Fruit fly (Drosophila melanogaster): Measurements from ENCODE around the gene CG13008.
A peak's percentile ranks its signal among the peaks of the same experiment; 100 is the strongest.

Gene CG13008

dm6 chrX:16751579-16752156, 40.6 kb downstream of the CG13008 start, which contains the start of gene goe:
Gene goe, minus strand, starts transcription at chrX:16751910.
- TF ChIP-seq CG8301 (tag; optimal IDR thresholded peaks at IDR 0.05) (no peak), CG15710 (tag; optimal IDR thresholded peaks at IDR 0.05) (peak; percentile 27), CG17806 (tag; optimal IDR thresholded peaks at IDR 0.05) (no peak), fd96Ca (GFP tag; IDR thresholded peaks at IDR 0.05) (peak; percentile 31; the same call in 1 of the 3 replicates), CG14655 (GFP tag; optimal IDR thresholded peaks at IDR 0.05) (no peak), Snoo (tag; optimal IDR thresholded peaks at IDR 0.05) (peak; percentile 63), CG4496 (GFP tag; IDR thresholded peaks at IDR 0.05) (peak; percentile 80), Ets98B (GFP tag; IDR thresholded peaks at IDR 0.05) (peak; percentile 23; the same call in 1 of the 2 replicates), CG34367 (tag; optimal IDR thresholded peaks at IDR 0.05) (peak; percentile 39)

- TF ChIP-seq CG8159 (tag; optimal IDR thresholded peaks at IDR 0.05) (no peak), Pif1A (GFP tag; optimal IDR thresholded peaks at IDR 0.05) (no peak), gl (tag; optimal IDR thresholded peaks at IDR 0.05) (no peak), D1 (tag; optimal IDR thresholded peaks at IDR 0.05) (no peak), CG15710 (tag; optimal IDR thresholded peaks at IDR 0.05) (no peak), fd96Ca (GFP tag; IDR thresholded peaks at IDR 0.05) (no peak), CG9948 (tag; optimal IDR thresholded peaks at IDR 0.05) (no peak), Snoo (tag; optimal IDR thresholded peaks at IDR 0.05) (no peak), EcR (GFP tag; optimal IDR thresholded peaks at IDR 0.05) (no peak), Ets98B (GFP tag; IDR thresholded peaks at IDR 0.05) (no peak), CG13204 (GFP tag; optimal IDR thresholded peaks at IDR 0.05) (no peak), CG17806 (tag; optimal IDR thresholded peaks at IDR 0.05) (no peak), Pif1B (GFP tag; optimal IDR thresholded peaks at IDR 0.05) (no peak), CG34367 (tag; optimal IDR thresholded peaks at IDR 0.05) (no peak), CG12605 (GFP tag; IDR thresholded peaks at IDR 0.05) (no peak), CG8301 (tag; optimal IDR thresholded peaks at IDR 0.05) (no peak), CG4496 (GFP tag; IDR thresholded peaks at IDR 0.05) (no peak)
Measured at dm6 chrX:16753066-16753465, 42.0 kb downstream of the CG13008 start.

DNA sequence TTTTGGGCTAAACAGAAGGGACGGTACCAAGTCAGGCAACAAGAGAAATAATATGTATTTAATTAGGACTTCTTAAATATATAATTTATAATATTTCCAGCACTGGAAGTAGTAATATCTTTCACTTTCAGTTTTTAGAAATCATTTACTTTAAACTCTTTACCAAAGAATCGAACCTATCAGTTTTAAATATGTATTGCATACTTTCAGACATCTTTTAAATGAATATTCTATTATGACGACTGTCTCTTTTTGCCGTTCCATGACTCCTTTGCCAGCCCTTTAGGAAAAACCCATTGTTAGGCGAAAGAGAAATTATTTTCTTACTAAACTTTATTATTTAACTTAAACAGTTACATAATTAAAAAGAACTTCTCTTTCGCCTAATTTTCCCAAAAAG, 46.5 kb downstream of the CG13008 start:
- TF ChIP-seq CG15710 (tag; optimal IDR thresholded peaks at IDR 0.05) (no peak), CG9948 (tag; optimal IDR thresholded peaks at IDR 0.05) (no peak), EcR (GFP tag; optimal IDR thresholded peaks at IDR 0.05) (no peak), CG34367 (tag; optimal IDR thresholded peaks at IDR 0.05) (no peak), CG14655 (GFP tag; optimal IDR thresholded peaks at IDR 0.05) (no peak), Ets98B (GFP tag; IDR thresholded peaks at IDR 0.05) (no peak), Pif1A (GFP tag; optimal IDR thresholded peaks at IDR 0.05) (no peak), CG8159 (tag; optimal IDR thresholded peaks at IDR 0.05) (no peak), Pif1B (GFP tag; optimal IDR thresholded peaks at IDR 0.05) (no peak), CG4496 (GFP tag; IDR thresholded peaks at IDR 0.05) (no peak)

DNA sequence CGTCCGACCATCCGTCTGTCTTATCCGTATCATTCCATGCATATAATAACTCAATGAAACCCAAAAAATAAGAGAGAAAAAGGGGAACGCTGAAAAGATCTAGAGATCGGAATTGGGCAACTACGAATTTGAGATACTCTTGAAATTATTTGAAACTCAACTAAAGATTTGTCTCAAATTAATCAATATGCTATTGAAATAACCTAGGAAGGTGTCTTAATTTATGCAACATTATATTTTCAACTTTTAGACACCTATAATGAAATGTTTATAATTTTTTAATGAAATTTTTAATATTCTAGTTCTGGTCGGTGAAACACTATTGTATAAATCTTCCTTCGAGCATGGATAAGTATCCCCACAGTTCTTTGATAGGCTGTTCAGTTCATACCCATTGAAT, 49.4 kb downstream of the CG13008 start:
- TF ChIP-seq gl (tag; optimal IDR thresholded peaks at IDR 0.05) (no peak), CG8159 (tag; optimal IDR thresholded peaks at IDR 0.05) (peak; percentile 18)

DNA sequence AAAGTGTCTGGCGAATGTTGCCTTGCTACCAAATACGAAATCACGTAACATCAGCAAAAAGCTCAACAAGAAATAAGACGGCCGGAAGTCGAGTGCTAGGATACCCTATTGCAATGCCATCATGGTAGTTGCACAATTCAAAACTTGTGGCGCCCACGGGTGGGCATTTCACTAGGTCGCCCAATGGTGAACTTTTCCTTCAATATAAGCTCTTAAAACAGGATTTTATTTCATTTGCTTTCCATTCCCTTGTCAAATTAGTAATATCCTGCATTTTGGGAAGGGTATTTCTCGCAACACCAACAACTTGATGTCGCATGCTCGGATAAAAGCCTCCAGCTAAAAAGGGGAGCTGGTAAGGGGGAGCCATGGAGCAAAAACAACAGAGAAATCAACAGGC, 50.4 kb downstream of the CG13008 start:
- peak; percentile 55 for TF ChIP-seq Pif1B (GFP tag; optimal IDR thresholded peaks at IDR 0.05)
- TF ChIP-seq CG13204 (GFP tag; optimal IDR thresholded peaks at IDR 0.05) = no peak
- TF ChIP-seq CG32121 (GFP tag; IDR thresholded peaks at IDR 0.05) = peak; percentile 48; the same call in 1 of the 2 replicates
- no peak for TF ChIP-seq CG10348 (GFP tag; IDR thresholded peaks at IDR 0.05)
- peak; percentile 45 for TF ChIP-seq CG15710 (tag; optimal IDR thresholded peaks at IDR 0.05)
- TF ChIP-seq Ets98B (GFP tag; IDR thresholded peaks at IDR 0.05) = peak; percentile 51
- TF ChIP-seq D1 (tag; optimal IDR thresholded peaks at IDR 0.05) = no peak
- peak; percentile 63 for TF ChIP-seq Pif1A (GFP tag; optimal IDR thresholded peaks at IDR 0.05)
- TF ChIP-seq gl (tag; optimal IDR thresholded peaks at IDR 0.05) = no peak
- TF ChIP-seq EcR (GFP tag; optimal IDR thresholded peaks at IDR 0.05) = no peak
- peak; percentile 82 for TF ChIP-seq CG4496 (GFP tag; IDR thresholded peaks at IDR 0.05)
- TF ChIP-seq CG34367 (tag; optimal IDR thresholded peaks at IDR 0.05) = peak; percentile 30
- TF ChIP-seq CG14655 (GFP tag; optimal IDR thresholded peaks at IDR 0.05) = peak; percentile 54
- peak; percentile 61 for TF ChIP-seq Snoo (tag; optimal IDR thresholded peaks at IDR 0.05)
- TF ChIP-seq CG17806 (tag; optimal IDR thresholded peaks at IDR 0.05) = peak; percentile 43
- peak; percentile 67 for TF ChIP-seq rn (GFP tag; IDR thresholded peaks at IDR 0.05)
- TF ChIP-seq CG8159 (tag; optimal IDR thresholded peaks at IDR 0.05) = peak; percentile 56
- peak; percentile 46 for TF ChIP-seq CG8301 (tag; optimal IDR thresholded peaks at IDR 0.05)
- peak; percentile 65 for TF ChIP-seq CG9948 (tag; optimal IDR thresholded peaks at IDR 0.05)
- no peak for TF ChIP-seq CG12605 (GFP tag; IDR thresholded peaks at IDR 0.05)
- peak; percentile 81 for TF ChIP-seq fd96Ca (GFP tag; IDR thresholded peaks at IDR 0.05)

All from whole organism, pupa.